Worm (Caenorhabditis elegans) whole organism, young adult: ENCODE data around the gene sao-1.

Source experiments
- B0261.1 ChIP-seq: sonication (generic microtip); optimal IDR thresholded peaks from 2 replicates; lab custom pipeline; 2016; ENCODE audit warnings: mild to moderate bottlenecking, missing genetic modification characterization, moderate library complexity, missing compliant biosample characterization
- C06A6.2 ChIP-seq: fragments of 200-800 bp; sonication (Bioruptor generic); conservative IDR thresholded peaks from 2 replicates; pipeline ENCODE4 v1.3.6; 2022; ENCODE audit warnings: missing genetic modification characterization, missing compliant biosample characterization
- F39B2.1 ChIP-seq: fragments of 200-800 bp; sonication (Bioruptor generic); IDR thresholded peaks from 2 replicates; pipeline ENCODE4 v1.3.6; 2022; ENCODE audit warnings: missing genetic modification reagents, missing genetic modification characterization, missing compliant biosample characterization
- F52B5.7 ChIP-seq: sonication (generic microtip); optimal IDR thresholded peaks from 2 replicates; lab custom pipeline; 2016; ENCODE audit warnings: mild to moderate bottlenecking, missing genetic modification characterization, missing compliant biosample characterization
- F57A8.1 ChIP-seq: fragments of 200-800 bp; sonication (Bioruptor generic); optimal IDR thresholded peaks from 2 replicates; lab custom pipeline; 2018; ENCODE audit warnings: mild to moderate bottlenecking, missing genetic modification characterization, moderate library complexity, missing compliant biosample characterization
- K12H6.12 ChIP-seq: fragments of 200-800 bp; sonication (Bioruptor generic); optimal IDR thresholded peaks from 2 replicates; lab custom pipeline; 2018; ENCODE audit warnings: mild to moderate bottlenecking, missing genetic modification characterization, missing compliant biosample characterization
- T07F8.4 ChIP-seq: sonication (generic microtip); optimal IDR thresholded peaks from 2 replicates; lab custom pipeline; 2016; ENCODE audit warnings: mild to moderate bottlenecking, missing genetic modification characterization, moderate library complexity, missing compliant biosample characterization
- T26A5.8 ChIP-seq: sonication (generic microtip); optimal IDR thresholded peaks from 2 replicates; lab custom pipeline; 2016; ENCODE audit warnings: missing genetic modification characterization, missing compliant biosample characterization
- Y53F4B.3 ChIP-seq: fragments of 200-800 bp; sonication (Bioruptor generic); IDR thresholded peaks from 2 replicates; pipeline ENCODE4 v1.3.6; 2022; ENCODE audit warnings: missing genetic modification reagents, missing genetic modification characterization, missing compliant biosample characterization
- Y53G8AR.9 ChIP-seq: fragments of 200-800 bp; sonication (Bioruptor generic); conservative IDR thresholded peaks from 2 replicates; pipeline ENCODE4 v1.3.6; 2022; ENCODE audit warnings: missing genetic modification reagents, missing genetic modification characterization, missing compliant biosample characterization
- Y56A3A.18 ChIP-seq: fragments of 200-800 bp; sonication (Bioruptor generic); IDR thresholded peaks from 2 replicates; pipeline ENCODE4 v1.3.6; 2022; ENCODE audit warnings: missing genetic modification reagents, missing genetic modification characterization, missing compliant biosample characterization
- Y67H2A.10 ChIP-seq: fragments of 200-800 bp; sonication (Bioruptor generic); conservative IDR thresholded peaks from 2 replicates; pipeline ENCODE4 v1.3.6; 2022; ENCODE audit warnings: missing genetic modification reagents, missing genetic modification characterization, missing compliant biosample characterization
- akir-1 ChIP-seq: fragments of 200-800 bp; sonication (Bioruptor generic); optimal IDR thresholded peaks from 2 replicates; lab custom pipeline; 2018; ENCODE audit warnings: mild to moderate bottlenecking, missing genetic modification characterization, moderate library complexity, missing compliant biosample characterization
- aptf-3 ChIP-seq: fragments of 200-800 bp; sonication (Bioruptor generic); IDR thresholded peaks from 2 replicates; pipeline ENCODE4 v1.3.6; 2022; ENCODE audit warnings: missing genetic modification characterization, missing compliant biosample characterization
- athp-1 ChIP-seq: sonication (generic microtip); optimal IDR thresholded peaks from 2 replicates; lab custom pipeline; 2017; ENCODE audit warnings: mild to moderate bottlenecking, missing genetic modification characterization, missing compliant biosample characterization
- attf-3 ChIP-seq: fragments of 200-800 bp; sonication (Bioruptor generic); conservative IDR thresholded peaks from 2 replicates; pipeline ENCODE4 v1.3.6; 2022; ENCODE audit warnings: missing genetic modification reagents, missing genetic modification characterization, missing compliant biosample characterization
- attf-5 ChIP-seq: fragments of 200-800 bp; sonication (Bioruptor generic); optimal IDR thresholded peaks from 2 replicates; lab custom pipeline; 2018; ENCODE audit warnings: mild to moderate bottlenecking, missing genetic modification characterization, missing compliant biosample characterization
- cebp-1 ChIP-seq, 2 experiments: fragments of 200-800 bp in 1 of 2; sonication (Bioruptor generic) in 1 of 2; sonication (generic microtip) in 1 of 2; IDR thresholded peaks in 1 of 2; optimal IDR thresholded peaks in 1 of 2; 2 replicates each; pipeline versions ENCODE4 v1.3.6 to Lab custom; 2017 to 2022; ENCODE audit warnings: missing compliant biosample characterization in 2 of 2, missing genetic modification characterization in 2 of 2, mild to moderate bottlenecking in 1 of 2, missing genetic modification reagents in 1 of 2, moderate library complexity in 1 of 2
- ceh-27 ChIP-seq: fragments of 200-800 bp; sonication (Bioruptor generic); optimal IDR thresholded peaks from 2 replicates; lab custom pipeline; 2018; ENCODE audit warnings: mild to moderate bottlenecking, missing genetic modification characterization, moderate library complexity, missing compliant biosample characterization
- ceh-58 ChIP-seq: fragments of 200-800 bp; sonication (Bioruptor generic); IDR thresholded peaks from 2 replicates; pipeline ENCODE4 v1.3.6; 2022; ENCODE audit warnings: missing genetic modification characterization, missing compliant biosample characterization
- dox-1 ChIP-seq: fragments of 200-800 bp; sonication (Bioruptor generic); IDR thresholded peaks from 2 replicates; pipeline ENCODE4 v1.3.6; 2022; ENCODE audit warnings: missing genetic modification reagents, missing genetic modification characterization, missing compliant biosample characterization
- efl-1 ChIP-seq: fragments of 150-350 bp; optimal IDR thresholded peaks from 2 replicates; lab custom pipeline; 2014; ENCODE audit warnings: missing biosample characterization, missing genetic modification reagents, missing genetic modification characterization
- ekl-4 ChIP-seq: fragments of 200-800 bp; sonication (Bioruptor generic); IDR thresholded peaks from 2 replicates; pipeline ENCODE4 v1.3.6; 2022; ENCODE audit warnings: missing genetic modification reagents, missing genetic modification characterization, missing compliant biosample characterization
- hlh-26 ChIP-seq: fragments of 200-800 bp; sonication (Bioruptor generic); conservative IDR thresholded peaks from 2 replicates; pipeline ENCODE4 v1.3.6; 2022; ENCODE audit warnings: missing genetic modification reagents, missing genetic modification characterization, missing compliant biosample characterization
- hmg-1.2 ChIP-seq: fragments of 200-800 bp; sonication (Bioruptor generic); IDR thresholded peaks from 2 replicates; pipeline ENCODE4 v1.3.6; 2022; ENCODE audit warnings: missing genetic modification reagents, missing genetic modification characterization, missing compliant biosample characterization
- hsf-1 ChIP-seq: fragments of 200-800 bp; sonication (Bioruptor generic); IDR thresholded peaks from 2 replicates; pipeline ENCODE4 v1.3.6; 2022; ENCODE audit warnings: missing genetic modification reagents, missing genetic modification characterization, missing compliant biosample characterization
- lag-1 ChIP-seq: fragments of 200-800 bp; sonication (Bioruptor generic); IDR thresholded peaks from 2 replicates; pipeline ENCODE4 v1.3.6; 2022; ENCODE audit warnings: missing genetic modification reagents, missing genetic modification characterization, missing compliant biosample characterization
- lin-35 ChIP-seq, 3 experiments: fragments of 150-350 bp in 2 of 3; sonication (generic microtip) in 1 of 3; optimal IDR thresholded peaks; 2 replicates each; lab custom pipeline; 2014 to 2018; ENCODE audit warnings: missing biosample characterization in 3 of 3, missing genetic modification characterization in 3 of 3, missing genetic modification reagents in 3 of 3
- lin-54 ChIP-seq: fragments of 200-800 bp; sonication (Bioruptor generic); optimal IDR thresholded peaks from 2 replicates; lab custom pipeline; 2018; ENCODE audit warnings: mild to moderate bottlenecking, missing genetic modification characterization, missing compliant biosample characterization
- madf-6 ChIP-seq: fragments of 200-800 bp; sonication (Bioruptor generic); IDR thresholded peaks from 2 replicates; pipeline ENCODE4 v1.3.6; 2022; ENCODE audit warnings: missing genetic modification reagents, missing genetic modification characterization, missing compliant biosample characterization
- mcd-1 ChIP-seq: fragments of 200-800 bp; sonication (Bioruptor generic); IDR thresholded peaks from 2 replicates; pipeline ENCODE4 v1.3.6; 2022; ENCODE audit warnings: missing genetic modification reagents, missing genetic modification characterization, missing compliant biosample characterization
- nfya-1 ChIP-seq: sonication (generic microtip); optimal IDR thresholded peaks from 2 replicates; lab custom pipeline; 2017; ENCODE audit warnings: antibody characterized with exemption, missing compliant biosample characterization, missing genetic modification characterization, borderline replicate concordance; ENCODE audit not compliant: insufficient read depth
- nhr-120 ChIP-seq: fragments of 200-800 bp; sonication (Bioruptor generic); IDR thresholded peaks from 2 replicates; pipeline ENCODE4 v1.3.6; 2022; ENCODE audit warnings: missing genetic modification characterization, missing compliant biosample characterization
- nhr-80 ChIP-seq: sonication (generic microtip); optimal IDR thresholded peaks from 2 replicates; lab custom pipeline; 2016; ENCODE audit warnings: missing genetic modification characterization, missing compliant biosample characterization
- pbrm-1 ChIP-seq: fragments of 200-800 bp; sonication (Bioruptor generic); IDR thresholded peaks from 2 replicates; pipeline ENCODE4 v1.3.6; 2022; ENCODE audit warnings: missing genetic modification reagents, missing genetic modification characterization, missing compliant biosample characterization
- pha-4 ChIP-seq: fragments of 150-350 bp; sonication (generic microtip); optimal IDR thresholded peaks from 2 replicates; lab custom pipeline; 2014; ENCODE audit warnings: missing biosample characterization, missing genetic modification reagents, missing genetic modification characterization
- rec-8 ChIP-seq, 2 experiments: sonication (generic microtip); optimal IDR thresholded peaks; 2 replicates each; lab custom pipeline; 2016; ENCODE audit warnings: mild to moderate bottlenecking in 2 of 2, missing genetic modification characterization in 2 of 2, missing genetic modification reagents in 2 of 2, missing genotype in 2 of 2, missing biosample characterization in 1 of 2, missing compliant biosample characterization in 1 of 2, moderate library complexity in 1 of 2
- sea-2 ChIP-seq: fragments of 200-800 bp; sonication (Bioruptor generic); IDR thresholded peaks from 2 replicates; pipeline ENCODE4 v1.3.6; 2022; ENCODE audit warnings: missing genetic modification characterization, missing compliant biosample characterization
- snpc-3.4 ChIP-seq: sonication (generic microtip); optimal IDR thresholded peaks from 2 replicates; lab custom pipeline; 2017; ENCODE audit warnings: missing genetic modification characterization, mild to moderate bottlenecking, missing compliant biosample characterization, antibody characterized with exemption, moderate library complexity, missing genotype, missing genetic modification reagents
- somi-1 ChIP-seq: fragments of 200-800 bp; sonication (Bioruptor generic); optimal IDR thresholded peaks from 2 replicates; lab custom pipeline; 2018; ENCODE audit warnings: mild to moderate bottlenecking, missing genetic modification characterization, missing compliant biosample characterization
- sptf-2 ChIP-seq: fragments of 200-800 bp; sonication (Bioruptor generic); optimal IDR thresholded peaks from 2 replicates; lab custom pipeline; 2018; ENCODE audit warnings: mild to moderate bottlenecking, missing genetic modification characterization, missing compliant biosample characterization
- unc-62 ChIP-seq: fragments of 150-350 bp; optimal IDR thresholded peaks from 2 replicates; lab custom pipeline; 2014; ENCODE audit warnings: missing biosample characterization, missing genetic modification reagents, missing genetic modification characterization
- zfh-2 ChIP-seq: fragments of 200-800 bp; sonication (Bioruptor generic); conservative IDR thresholded peaks from 2 replicates; pipeline ENCODE4 v1.3.6; 2022; ENCODE audit warnings: missing genetic modification reagents, missing genetic modification characterization, missing compliant biosample characterization
- ztf-18 ChIP-seq: sonication (generic microtip); optimal IDR thresholded peaks from 2 replicates; lab custom pipeline; 2016; ENCODE audit warnings: missing genotype, mild to moderate bottlenecking, missing genetic modification characterization, missing compliant biosample characterization
- ztf-25 ChIP-seq: fragments of 200-800 bp; sonication (Bioruptor generic); IDR thresholded peaks from 2 replicates; pipeline ENCODE4 v1.3.6; 2022; ENCODE audit warnings: missing genetic modification reagents, missing genetic modification characterization, missing compliant biosample characterization

Gene sao-1

DNA sequence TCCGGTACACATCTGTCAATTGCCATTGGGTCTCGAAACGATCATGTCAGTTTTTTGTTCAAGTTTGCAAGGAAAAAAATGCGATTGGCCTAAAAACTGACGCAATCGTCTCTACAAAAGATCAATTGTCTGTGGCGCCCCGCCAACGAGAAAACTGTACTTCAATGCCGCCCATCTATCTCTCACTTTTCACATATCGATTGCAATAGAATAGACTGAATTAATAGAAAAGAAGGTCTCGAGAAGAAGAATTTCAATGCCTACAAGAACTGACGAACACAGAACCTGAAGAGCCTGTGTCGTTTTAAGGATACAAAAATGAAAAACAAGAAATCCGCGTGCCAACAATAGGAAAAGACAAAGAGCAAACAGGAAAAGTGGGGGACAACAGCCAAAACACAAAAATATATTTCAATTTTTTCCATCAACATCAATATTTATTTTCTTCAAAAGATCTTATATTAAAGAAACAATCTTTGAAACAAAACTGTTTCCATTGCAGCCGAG is 44.7 kb downstream of the sao-1 start (continued):
- TF ChIP-seq rec-8 (tag; optimal IDR thresholded peaks at IDR 0.05; lab: Kevin White, UChicago) (no peak), T26A5.8 (peak; percentile 51), F39B2.1 (GFP tag; lab: Robert Waterston, UW) (no peak), Y56A3A.18 (GFP tag; lab: Robert Waterston, UW) (peak; percentile 65; the same call in 1 of the 2 replicates), nfya-1 (tag; lab: Kevin White, UChicago) (no peak), F52B5.7 (tag; lab: Kevin White, UChicago) (no peak), efl-1 (GFP tag; lab: Kevin White, UChicago) (no peak), Y53G8AR.9 (GFP tag; lab: Robert Waterston, UW) (peak; percentile 61), akir-1 (GFP tag; lab: Kevin White, UChicago) (no peak), sea-2 (GFP tag; lab: Robert Waterston, UW) (no peak), ztf-18 (tag; lab: Kevin White, UChicago) (peak; percentile 37), Y67H2A.10 (GFP tag; lab: Robert Waterston, UW) (no peak), nhr-80 (tag; lab: Kevin White, UChicago) (peak; percentile 88), aptf-3 (GFP tag; lab: Robert Waterston, UW) (no peak), cebp-1 (GFP tag; IDR thresholded peaks at IDR 0.05; lab: Robert Waterston, UW) (no peak), cebp-1 (tag; optimal IDR thresholded peaks at IDR 0.05; lab: Kevin White, UChicago) (peak; percentile 40), somi-1 (GFP tag; lab: Kevin White, UChicago) (peak; percentile 14), lin-35 (GFP tag; optimal IDR thresholded peaks at IDR 0.05; lab: Kevin White, UChicago) (peak in 1 of 3 experiments; percentile 33), mcd-1 (GFP tag; lab: Robert Waterston, UW) (peak; percentile 42; the same call in 1 of the 2 replicates), ztf-25 (GFP tag; lab: Robert Waterston, UW) (no peak), dox-1 (GFP tag; lab: Robert Waterston, UW) (peak; percentile 59; the same call in 1 of the 2 replicates), attf-5 (GFP tag; lab: Kevin White, UChicago) (peak; percentile 61), athp-1 (tag; lab: Kevin White, UChicago) (peak; percentile 49), hsf-1 (GFP tag; lab: Robert Waterston, UW) (peak; percentile 53; the same call in 1 of the 2 replicates), lin-54 (peak; percentile 43)
- TF ChIP-seq, all 124 proteins: peak for 43

DNA sequence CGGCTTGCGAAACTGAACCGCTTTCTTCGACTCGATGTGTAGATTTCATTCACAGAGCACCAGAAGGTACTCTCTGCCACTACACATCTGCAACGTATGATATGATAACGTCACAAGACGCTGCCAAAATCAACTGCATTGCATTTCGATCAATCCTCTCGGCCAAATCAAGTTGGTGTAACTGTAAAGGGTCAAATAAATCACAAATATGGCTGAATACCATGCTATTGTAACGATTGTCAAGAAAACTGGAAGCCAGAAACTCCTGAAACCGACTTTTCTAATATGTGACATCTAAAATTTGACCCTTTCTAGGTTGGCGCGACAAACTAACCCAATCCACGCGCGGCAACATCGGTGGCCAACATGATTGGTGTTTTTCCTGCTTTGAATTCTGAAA is 46.3 kb downstream of the sao-1 start:
- TF ChIP-seq sea-2 (GFP tag; lab: Robert Waterston, UW): no peak
- TF ChIP-seq hmg-1.2 (GFP tag; lab: Robert Waterston, UW): no peak
- no peak for TF ChIP-seq pha-4 (tag; lab: Kevin White, UChicago)
- no peak for TF ChIP-seq nhr-80 (tag; lab: Kevin White, UChicago)
- no peak for TF ChIP-seq zfh-2
- no peak for TF ChIP-seq attf-3 (GFP tag; lab: Robert Waterston, UW)
- TF ChIP-seq B0261.1: no peak
- no peak for TF ChIP-seq sptf-2 (GFP tag; lab: Kevin White, UChicago)

DNA sequence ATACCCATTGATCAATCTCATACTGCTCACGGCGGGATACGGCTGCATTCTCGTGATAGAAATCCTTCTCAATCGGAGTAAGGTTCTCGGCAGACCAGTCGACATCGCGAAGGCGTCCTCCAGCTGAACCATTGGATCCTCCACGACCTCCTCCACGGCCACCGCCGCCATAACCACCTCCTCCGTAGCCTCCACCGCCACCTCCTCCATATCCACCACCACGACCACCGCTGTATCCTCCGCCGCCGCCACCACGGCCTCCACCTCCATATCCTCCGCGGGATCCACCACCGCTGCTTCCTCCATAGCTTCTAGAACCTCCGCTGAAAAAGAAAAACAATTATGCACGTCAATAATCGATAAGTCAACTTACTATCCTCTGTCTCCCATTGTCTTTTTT is 47.7 kb downstream of the sao-1 start:
- no peak for TF ChIP-seq nhr-120 (GFP tag; lab: Robert Waterston, UW)
- TF ChIP-seq mcd-1 (GFP tag; lab: Robert Waterston, UW): peak; percentile 40; the same call in 1 of the 2 replicates
- no peak for TF ChIP-seq pbrm-1 (GFP tag; lab: Robert Waterston, UW)
- TF ChIP-seq snpc-3.4 (tag; lab: Kevin White, UChicago): no peak
- TF ChIP-seq C06A6.2: no peak
- TF ChIP-seq lag-1 (GFP tag; lab: Robert Waterston, UW): no peak
- peak; percentile 19; the same call in 1 of the 2 replicates for TF ChIP-seq madf-6 (GFP tag; lab: Robert Waterston, UW)
- TF ChIP-seq ekl-4 (GFP tag; lab: Robert Waterston, UW): no peak
- TF ChIP-seq hlh-26: no peak
- TF ChIP-seq F57A8.1 (GFP tag; lab: Kevin White, UChicago): no peak
- TF ChIP-seq ceh-58 (GFP tag; lab: Robert Waterston, UW): no peak
- no peak for TF ChIP-seq unc-62 (GFP tag; lab: Kevin White, UChicago)
- no peak for TF ChIP-seq T07F8.4 (tag; lab: Kevin White, UChicago)
- TF ChIP-seq zfh-2: peak; percentile 93
- no peak for TF ChIP-seq ceh-27 (GFP tag; lab: Kevin White, UChicago)
- TF ChIP-seq Y53F4B.3 (GFP tag; lab: Robert Waterston, UW): no peak
- no peak for TF ChIP-seq ztf-18 (tag; lab: Kevin White, UChicago)
- no peak for TF ChIP-seq K12H6.12 (tag; lab: Kevin White, UChicago)
